Fruit fly (Drosophila melanogaster): ENCODE results near the gene gwl.

DNA sequence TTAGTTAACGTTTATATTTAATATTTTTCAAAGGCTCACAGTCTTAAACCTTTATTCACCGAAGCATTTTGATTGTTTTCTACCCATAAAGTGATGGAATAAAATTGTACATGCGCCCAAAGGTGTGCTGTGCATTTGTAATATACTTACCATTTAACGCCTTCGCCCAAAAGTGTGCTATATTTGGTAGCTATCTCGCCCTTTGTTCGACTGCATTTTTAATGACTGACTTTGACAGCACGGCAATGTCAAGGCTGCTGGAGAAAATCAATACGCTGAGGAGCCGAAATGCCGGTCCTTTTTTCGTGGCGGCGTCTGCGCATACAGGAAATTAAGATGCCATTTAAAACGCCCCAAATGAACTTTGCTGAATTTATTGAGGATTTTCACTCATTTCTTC, 52.6 kb downstream of the gwl start:
- TF ChIP-seq CG8159 (tag; optimal IDR thresholded peaks at IDR 0.05) (no peak), CG14655 (GFP tag; optimal IDR thresholded peaks at IDR 0.05) (no peak), EcR (GFP tag; optimal IDR thresholded peaks at IDR 0.05) (no peak), CG8301 (tag; optimal IDR thresholded peaks at IDR 0.05) (no peak), CG15710 (tag; optimal IDR thresholded peaks at IDR 0.05) (no peak), CG34367 (tag; optimal IDR thresholded peaks at IDR 0.05) (no peak), Pif1A (GFP tag; optimal IDR thresholded peaks at IDR 0.05) (no peak), CG10348 (GFP tag; IDR thresholded peaks at IDR 0.05) (no peak), CG12605 (GFP tag; IDR thresholded peaks at IDR 0.05) (no peak), fd96Ca (GFP tag; IDR thresholded peaks at IDR 0.05) (no peak), rn (GFP tag; IDR thresholded peaks at IDR 0.05) (no peak), Pif1B (GFP tag; optimal IDR thresholded peaks at IDR 0.05) (no peak), gl (tag; optimal IDR thresholded peaks at IDR 0.05) (no peak), CG17806 (tag; optimal IDR thresholded peaks at IDR 0.05) (no peak)

All from whole organism, pupa.